Worm (Caenorhabditis elegans): ENCODE measurements around the gene C18A11.4.

The C18A11.4 gene

ce11 chrX:8052055-8052454 is 6.7 kb downstream of the C18A11.4 start:
- no peak for TF ChIP-seq tbx-2 (tag; optimal IDR thresholded peaks at IDR 0.05)
- TF ChIP-seq nhr-237 (tag; optimal IDR thresholded peaks at IDR 0.05) = no peak
- TF ChIP-seq ceh-88 (GFP tag; IDR thresholded peaks at IDR 0.05) = no peak
- TF ChIP-seq lin-14 (GFP tag; optimal IDR thresholded peaks at IDR 0.05) = peak; percentile 13
- TF ChIP-seq nhr-76 (tag; optimal IDR thresholded peaks at IDR 0.05) = no peak
- no peak for TF ChIP-seq pag-3 (tag; optimal IDR thresholded peaks at IDR 0.05; ENCODE audit: borderline replicate concordance, insufficient read depth)
- no peak for TF ChIP-seq sptf-1 (tag; optimal IDR thresholded peaks at IDR 0.05)
- no peak for TF ChIP-seq nhr-77 (tag; optimal IDR thresholded peaks at IDR 0.05)
- TF ChIP-seq nhr-84 (tag; optimal IDR thresholded peaks at IDR 0.05) = no peak
- no peak for TF ChIP-seq unc-62 (GFP tag; optimal IDR thresholded peaks at IDR 0.05)
- peak; percentile 35 for TF ChIP-seq rnt-1 (tag; optimal IDR thresholded peaks at IDR 0.05)
- TF ChIP-seq zip-4 (GFP tag; optimal IDR thresholded peaks at IDR 0.05) = no peak
- TF ChIP-seq dsc-1 (tag; optimal IDR thresholded peaks at IDR 0.05) = peak; percentile 27
- TF ChIP-seq ama-1 (optimal IDR thresholded peaks at IDR 0.05) = no peak
- TF ChIP-seq ceh-90 (tag; optimal IDR thresholded peaks at IDR 0.05) = no peak
- TF ChIP-seq lin-35 (GFP tag; optimal IDR thresholded peaks at IDR 0.05) = no peak
- no peak for TF ChIP-seq sup-37 (GFP tag; optimal IDR thresholded peaks at IDR 0.05)

- TF ChIP-seq nhr-19 (GFP tag; conservative IDR thresholded peaks at IDR 0.05) (peak; percentile 58), Y116A8C.19 (tag; optimal IDR thresholded peaks at IDR 0.05; ENCODE audit: borderline replicate concordance) (no peak), ceh-88 (GFP tag; IDR thresholded peaks at IDR 0.05) (no peak), lin-13 (GFP tag; optimal IDR thresholded peaks at IDR 0.05) (no peak), tlp-1 (tag; optimal IDR thresholded peaks at IDR 0.05) (no peak), ces-1 (GFP tag; optimal IDR thresholded peaks at IDR 0.05) (no peak), nhr-47 (tag; optimal IDR thresholded peaks at IDR 0.05) (peak; percentile 11), unc-62 (GFP tag; optimal IDR thresholded peaks at IDR 0.05) (no peak), nhr-20 (tag; optimal IDR thresholded peaks at IDR 0.05) (peak; percentile 36), egl-27 (tag; optimal IDR thresholded peaks at IDR 0.05) (no peak), dsc-1 (tag; optimal IDR thresholded peaks at IDR 0.05) (peak; percentile 2), swsn-7 (tag; optimal IDR thresholded peaks at IDR 0.05) (peak; percentile 30), nhr-71 (tag; optimal IDR thresholded peaks at IDR 0.05) (peak; percentile 79), fos-1 (tag; optimal IDR thresholded peaks at IDR 0.05) (no peak), isw-1 (GFP tag; IDR thresholded peaks at IDR 0.05) (no peak), lsy-2 (tag; optimal IDR thresholded peaks at IDR 0.05) (peak in 1 of 2 experiments; percentile 41), nhr-11 (tag; optimal IDR thresholded peaks at IDR 0.05) (no peak), lin-14 (GFP tag; optimal IDR thresholded peaks at IDR 0.05) (peak; percentile 78), grh-1 (GFP tag; IDR thresholded peaks at IDR 0.05) (no peak), rnt-1 (tag; optimal IDR thresholded peaks at IDR 0.05) (peak; percentile 52), pag-3 (tag; optimal IDR thresholded peaks at IDR 0.05; ENCODE audit: borderline replicate concordance, insufficient read depth) (peak; percentile 39), snu-23 (GFP tag; optimal IDR thresholded peaks at IDR 0.05) (peak; percentile 38), mef-2 (tag; optimal IDR thresholded peaks at IDR 0.05) (no peak), ceh-90 (tag; optimal IDR thresholded peaks at IDR 0.05) (no peak), nhr-77 (tag; optimal IDR thresholded peaks at IDR 0.05) (no peak), tbx-2 (tag; optimal IDR thresholded peaks at IDR 0.05) (peak; percentile 18), lir-3 (tag; optimal IDR thresholded peaks at IDR 0.05; ENCODE audit: poor library complexity) (no peak), lin-35 (GFP tag; optimal IDR thresholded peaks at IDR 0.05) (no peak), elt-3 (tag; optimal IDR thresholded peaks at IDR 0.05) (no peak), unc-130 (tag; optimal IDR thresholded peaks at IDR 0.05) (peak; percentile 43)
Measured at ce11 chrX:8053008-8053441, 7.7 kb downstream of the C18A11.4 start.

ce11 chrX:8054478-8054877 is 9.2 kb downstream of the C18A11.4 start:
- TF ChIP-seq lin-14 (GFP tag; optimal IDR thresholded peaks at IDR 0.05) (peak; percentile 26), nhr-77 (tag; optimal IDR thresholded peaks at IDR 0.05) (no peak)

All from whole organism, L1 larva.